Fruit fly (Drosophila melanogaster) whole organism, embryonic: ENCODE measurements around the gene CG9626.

Experiments
- Abd-B ChIP-seq: fragments of 200-800 bp; sonication (Bioruptor generic); optimal IDR thresholded peaks from 2 replicates; lab custom pipeline; 2018; ENCODE audit warnings: missing biosample characterization, mild to moderate bottlenecking, missing genetic modification characterization, moderate library complexity
- CG11247 ChIP-seq: fragments of 200-800 bp; sonication (Bioruptor generic); IDR thresholded peaks from 2 replicates; pipeline ENCODE4 v1.3.6; 2022; ENCODE audit warnings: missing biosample characterization, missing genetic modification characterization
- CG11398 ChIP-seq: fragments of 200-800 bp; sonication (Bioruptor generic); optimal IDR thresholded peaks from 2 replicates; lab custom pipeline; 2016; ENCODE audit warnings: missing biosample characterization, missing genetic modification characterization
- CG12155 ChIP-seq: fragments of 200-800 bp; sonication (Bioruptor generic); optimal IDR thresholded peaks from 3 replicates; lab custom pipeline; 2016; ENCODE audit warnings: missing biosample characterization, missing genetic modification characterization
- CG12769 ChIP-seq: fragments of 200-800 bp; sonication (Bioruptor generic); optimal IDR thresholded peaks from 2 replicates; lab custom pipeline; 2019; ENCODE audit warnings: missing biosample characterization, mild to moderate bottlenecking, missing genetic modification characterization, moderate library complexity
- CG14014 ChIP-seq: fragments of 200-800 bp; sonication (Bioruptor generic); IDR thresholded peaks from 2 replicates; pipeline ENCODE4 v1.3.6; 2022; ENCODE audit warnings: missing biosample characterization, missing genetic modification characterization
- CG15514 ChIP-seq: fragments of 200-800 bp; sonication (Bioruptor generic); optimal IDR thresholded peaks from 3 replicates; lab custom pipeline; 2017; ENCODE audit warnings: missing biosample characterization, missing genetic modification characterization, mild to moderate bottlenecking, moderate library complexity, missing genetic modification reagents
- CG18262 ChIP-seq: fragments of 200-800 bp; optimal IDR thresholded peaks from 3 replicates; lab custom pipeline; 2019; ENCODE audit warnings: missing biosample characterization, mild to moderate bottlenecking, missing genetic modification characterization, moderate library complexity
- CG3065 ChIP-seq: fragments of 200-800 bp; sonication (Bioruptor generic); optimal IDR thresholded peaks from 2 replicates; lab custom pipeline; 2016; ENCODE audit warnings: missing biosample characterization, missing genetic modification characterization
- CG32767 ChIP-seq: fragments of 200-800 bp; sonication (Bioruptor generic); IDR thresholded peaks from 2 replicates; pipeline ENCODE4 v1.3.6; 2022; ENCODE audit warnings: missing biosample characterization, missing genetic modification characterization
- CG4404 ChIP-seq: fragments of 200-800 bp; sonication (Bioruptor generic); IDR thresholded peaks from 2 replicates; pipeline ENCODE4 v1.3.6; 2022; ENCODE audit warnings: missing biosample characterization, missing genetic modification characterization
- CG6254 ChIP-seq: fragments of 200-800 bp; sonication (Bioruptor generic); optimal IDR thresholded peaks from 3 replicates; lab custom pipeline; 2017; ENCODE audit warnings: mild to moderate bottlenecking, missing biosample characterization, missing genetic modification reagents, missing genetic modification characterization
- CG9817 ChIP-seq: fragments of 200-800 bp; sonication (Bioruptor generic); optimal IDR thresholded peaks from 2 replicates; lab custom pipeline; 2018; ENCODE audit warnings: missing biosample characterization, mild to moderate bottlenecking, missing genetic modification characterization, moderate library complexity
- CG9876 ChIP-seq: fragments of 200-800 bp; sonication (Bioruptor generic); optimal IDR thresholded peaks from 2 replicates; lab custom pipeline; 2016; ENCODE audit warnings: missing biosample characterization, missing genetic modification characterization
- Camta ChIP-seq: fragments of 200-800 bp; sonication (Bioruptor generic); optimal IDR thresholded peaks from 2 replicates; lab custom pipeline; 2016; ENCODE audit warnings: missing biosample characterization, missing genetic modification characterization
- Dip3 ChIP-seq: fragments of 200-800 bp; sonication (Bioruptor generic); optimal IDR thresholded peaks from 3 replicates; lab custom pipeline; 2016; ENCODE audit warnings: missing biosample characterization, missing genetic modification characterization
- Doc2 ChIP-seq: fragments of 200-800 bp; sonication (Bioruptor generic); IDR thresholded peaks from 2 replicates; pipeline ENCODE4 v1.3.6; 2022; ENCODE audit warnings: missing biosample characterization, missing genetic modification characterization
- Fer3 ChIP-seq: fragments of 200-800 bp; sonication (Bioruptor generic); optimal IDR thresholded peaks from 2 replicates; lab custom pipeline; 2018; ENCODE audit warnings: missing biosample characterization, mild to moderate bottlenecking, missing genetic modification characterization, moderate library complexity
- Hr51 ChIP-seq, 2 experiments: fragments of 200-800 bp; sonication (Bioruptor generic); optimal IDR thresholded peaks; 2 replicates in 1 of 2; 3 replicates in 1 of 2; lab custom pipeline; 2016 to 2018; ENCODE audit warnings: missing biosample characterization in 2 of 2, missing genetic modification characterization in 2 of 2, mild to moderate bottlenecking in 1 of 2, moderate library complexity in 1 of 2
- MBD-R2 ChIP-seq: fragments of 200-800 bp; sonication (Bioruptor generic); IDR thresholded peaks from 2 replicates; pipeline ENCODE4 v1.3.6; 2022; ENCODE audit warnings: missing biosample characterization, missing genetic modification characterization
- Mad ChIP-seq: fragments of 200-800 bp; sonication (Bioruptor generic); optimal IDR thresholded peaks from 2 replicates; lab custom pipeline; 2016; ENCODE audit warnings: missing biosample characterization, missing genetic modification characterization
- Max ChIP-seq: fragments of 200-800 bp; sonication (Bioruptor generic); optimal IDR thresholded peaks from 2 replicates; lab custom pipeline; 2016; ENCODE audit warnings: missing biosample characterization, mild to moderate bottlenecking, missing genetic modification characterization
- NFAT ChIP-seq: fragments of 200-800 bp; sonication (Bioruptor generic); IDR thresholded peaks from 2 replicates; pipeline ENCODE4 v1.3.6; 2022; ENCODE audit warnings: missing biosample characterization, missing genetic modification characterization
- Neu2 ChIP-seq: fragments of 200-800 bp; sonication (Bioruptor generic); optimal IDR thresholded peaks from 3 replicates; lab custom pipeline; 2016; ENCODE audit warnings: missing biosample characterization, missing genetic modification characterization, borderline replicate concordance
- Sin3A ChIP-seq: fragments of >200 bp; optimal IDR thresholded peaks from 2 replicates; lab custom pipeline; 2018
- amos ChIP-seq: fragments of 200-800 bp; sonication (Bioruptor generic); IDR thresholded peaks from 2 replicates; pipeline ENCODE4 v1.3.6; 2022; ENCODE audit warnings: missing biosample characterization, missing genetic modification characterization; ENCODE audit not compliant: partially characterized antibody
- bowl ChIP-seq: fragments of 200-800 bp; sonication (Bioruptor generic); IDR thresholded peaks from 2 replicates; pipeline ENCODE4 v1.3.6; 2022; ENCODE audit warnings: missing biosample characterization, missing genetic modification characterization
- cwo ChIP-seq: fragments of 200-800 bp; sonication (Bioruptor generic); optimal IDR thresholded peaks from 3 replicates; lab custom pipeline; 2017; ENCODE audit warnings: missing biosample characterization, missing genetic modification characterization, mild to moderate bottlenecking, moderate library complexity, missing genetic modification reagents
- dm ChIP-seq: fragments of 200-800 bp; sonication (Bioruptor generic); optimal IDR thresholded peaks from 3 replicates; lab custom pipeline; 2016; ENCODE audit warnings: missing biosample characterization, missing genetic modification characterization
- ems ChIP-seq: fragments of 200-800 bp; sonication (Bioruptor generic); optimal IDR thresholded peaks from 3 replicates; lab custom pipeline; 2016; ENCODE audit warnings: missing biosample characterization, missing genetic modification characterization
- gcm2 ChIP-seq: fragments of 200-800 bp; sonication (Bioruptor generic); optimal IDR thresholded peaks from 2 replicates; lab custom pipeline; 2016; ENCODE audit warnings: missing biosample characterization, missing genetic modification characterization
- gfzf ChIP-seq: fragments of 200-800 bp; sonication (Bioruptor generic); optimal IDR thresholded peaks from 2 replicates; lab custom pipeline; 2016; ENCODE audit warnings: missing biosample characterization, mild to moderate bottlenecking, missing genetic modification characterization, moderate library complexity
- hb ChIP-seq: fragments of 200-800 bp; sonication (Bioruptor generic); IDR thresholded peaks from 3 replicates; pipeline ENCODE4 v1.3.6; 2022; ENCODE audit warnings: missing biosample characterization, missing genetic modification characterization; ENCODE audit not compliant: partially characterized antibody
- ken ChIP-seq: fragments of 200-800 bp; sonication (Bioruptor generic); IDR thresholded peaks from 3 replicates; pipeline ENCODE4 v1.3.6; 2022; ENCODE audit warnings: missing biosample characterization, missing genetic modification characterization
- maf-S ChIP-seq: fragments of 200-800 bp; sonication (Bioruptor generic); optimal IDR thresholded peaks from 2 replicates; lab custom pipeline; 2016; ENCODE audit warnings: missing biosample characterization, missing genetic modification characterization
- nerfin-2 ChIP-seq: fragments of 200-800 bp; sonication (Bioruptor generic); IDR thresholded peaks from 2 replicates; pipeline ENCODE4 v1.3.6; 2022; ENCODE audit warnings: missing biosample characterization, missing genetic modification characterization; ENCODE audit not compliant: partially characterized antibody
- peb ChIP-seq: fragments of 200-800 bp; sonication (Bioruptor generic); IDR thresholded peaks from 2 replicates; pipeline ENCODE4 v1.3.6; 2022; ENCODE audit warnings: missing biosample characterization, missing genetic modification characterization
- pita ChIP-seq: fragments of 200-800 bp; sonication (Bioruptor generic); optimal IDR thresholded peaks from 2 replicates; lab custom pipeline; 2017; ENCODE audit warnings: missing biosample characterization, mild to moderate bottlenecking, missing genetic modification characterization
- pzg ChIP-seq: fragments of 200-800 bp; sonication (Bioruptor generic); optimal IDR thresholded peaks from 3 replicates; lab custom pipeline; 2018; ENCODE audit warnings: missing biosample characterization, mild to moderate bottlenecking, missing genetic modification characterization, moderate library complexity
- rib ChIP-seq: fragments of 200-800 bp; sonication (Bioruptor generic); IDR thresholded peaks from 2 replicates; pipeline ENCODE4 v1.3.6; 2022; ENCODE audit warnings: missing biosample characterization, missing genetic modification characterization
- run ChIP-seq: fragments of 200-800 bp; sonication (Bioruptor generic); optimal IDR thresholded peaks from 3 replicates; lab custom pipeline; 2018; ENCODE audit warnings: missing biosample characterization, mild to moderate bottlenecking, missing genetic modification characterization
- sens-2 ChIP-seq: fragments of 200-800 bp; sonication (Bioruptor generic); IDR thresholded peaks from 2 replicates; pipeline ENCODE4 v1.3.6; 2022; ENCODE audit warnings: missing biosample characterization, missing genetic modification characterization
- sr ChIP-seq: fragments of 200-800 bp; sonication (Bioruptor generic); IDR thresholded peaks from 3 replicates; pipeline ENCODE4 v1.3.6; 2022; ENCODE audit warnings: missing biosample characterization, missing genetic modification characterization
- stc ChIP-seq: fragments of 200-800 bp; sonication (Bioruptor generic); IDR thresholded peaks from 2 replicates; pipeline ENCODE4 v1.3.6; 2022; ENCODE audit warnings: missing biosample characterization, missing genetic modification characterization
- tgo ChIP-seq: fragments of 200-800 bp; sonication (Bioruptor generic); IDR thresholded peaks from 3 replicates; pipeline ENCODE4 v1.3.6; 2022; ENCODE audit warnings: missing biosample characterization, missing genetic modification characterization
- tna ChIP-seq: fragments of 200-800 bp; sonication (Bioruptor generic); IDR thresholded peaks from 2 replicates; pipeline ENCODE4 v1.3.6; 2022; ENCODE audit warnings: missing biosample characterization, missing genetic modification characterization; ENCODE audit not compliant: partially characterized antibody
- tx ChIP-seq: fragments of 200-800 bp; sonication (Bioruptor generic); optimal IDR thresholded peaks from 2 replicates; lab custom pipeline; 2016; ENCODE audit warnings: missing biosample characterization, missing genetic modification characterization
- usp ChIP-seq: fragments of >200 bp; optimal IDR thresholded peaks from 2 replicates; lab custom pipeline; 2017; ENCODE audit warnings: missing biosample characterization, missing genetic modification characterization
- wdn ChIP-seq: fragments of 200-800 bp; sonication (Bioruptor generic); IDR thresholded peaks from 2 replicates; pipeline ENCODE4 v1.3.6; 2022; ENCODE audit warnings: missing biosample characterization, missing genetic modification characterization
- zf30C ChIP-seq: fragments of 200-800 bp; sonication (Bioruptor generic); optimal IDR thresholded peaks from 3 replicates; lab custom pipeline; 2018; ENCODE audit warnings: missing biosample characterization, mild to moderate bottlenecking, missing genetic modification characterization

CG9626 gene

dm6 chr3R:8349449-8350115 lies 48.8 kb upstream of the CG9626 start, which contains the start of gene Atg13 (continued):
- TF ChIP-seq CG9876 (GFP tag; lab: Kevin White, UChicago) (no peak), hb (GFP tag; lab: Robert Waterston, UW) (peak; percentile 56), dm (GFP tag; lab: Kevin White, UChicago) (no peak), pita (GFP tag; lab: Kevin White, UChicago) (no peak), Fer3 (no peak), CG9817 (tag; lab: Kevin White, UChicago) (peak; percentile 49), Max (no peak), tx (GFP tag; lab: Kevin White, UChicago) (no peak), CG15514 (GFP tag; lab: Kevin White, UChicago) (peak; percentile 44), NFAT (GFP tag; lab: Robert Waterston, UW) (peak; percentile 51; the same call in 1 of the 2 replicates), CG6254 (GFP tag; lab: Kevin White, UChicago) (no peak), CG32767 (GFP tag; lab: Robert Waterston, UW) (no peak), wdn (GFP tag; lab: Robert Waterston, UW) (no peak), Neu2 (GFP tag; lab: Kevin White, UChicago) (no peak), stc (GFP tag; lab: Robert Waterston, UW) (no peak), nerfin-2 (peak; percentile 58), amos (GFP tag; lab: Robert Waterston, UW) (peak; percentile 90; the same call in 1 of the 2 replicates), rib (GFP tag; lab: Robert Waterston, UW) (no peak), zf30C (no peak), Camta (peak; percentile 5), tna (GFP tag; lab: Robert Waterston, UW) (peak; percentile 76), CG18262 (tag; lab: Kevin White, UChicago) (peak; percentile 30), CG12769 (tag; lab: Kevin White, UChicago) (no peak), CG14014 (GFP tag; lab: Robert Waterston, UW) (no peak), Abd-B (GFP tag; lab: Kevin White, UChicago) (peak; percentile 54), ken (GFP tag; lab: Robert Waterston, UW) (no peak), gcm2 (GFP tag; lab: Kevin White, UChicago) (no peak), Doc2 (GFP tag; lab: Robert Waterston, UW) (no peak), peb (GFP tag; lab: Robert Waterston, UW) (no peak), maf-S (GFP tag; lab: Kevin White, UChicago) (no peak), CG11398 (GFP tag; lab: Kevin White, UChicago) (no peak), ems (no peak), sens-2 (GFP tag; lab: Robert Waterston, UW) (no peak), usp (no peak), CG3065 (peak; percentile 0), Dip3 (GFP tag; lab: Kevin White, UChicago) (no peak), pzg (GFP tag; lab: Kevin White, UChicago) (peak; percentile 46), sr (GFP tag; lab: Robert Waterston, UW) (no peak), bowl (GFP tag; lab: Robert Waterston, UW) (no peak), gfzf (GFP tag; lab: Kevin White, UChicago) (no peak), CG11247 (GFP tag; lab: Robert Waterston, UW) (no peak), Sin3A (lab: Kevin White, UChicago) (peak; percentile 92), run (tag; lab: Kevin White, UChicago) (no peak), Hr51 (GFP tag; optimal IDR thresholded peaks at IDR 0.05; lab: Kevin White, UChicago) (no peak), tgo (GFP tag; lab: Robert Waterston, UW) (no peak; the same call in 2 of the 3 replicates), cwo (GFP tag; lab: Kevin White, UChicago) (no peak), Mad (peak; percentile 30), MBD-R2 (GFP tag; lab: Robert Waterston, UW) (peak; percentile 27; the same call in 1 of the 2 replicates), CG12155 (GFP tag; lab: Kevin White, UChicago) (peak; percentile 20), CG4404 (GFP tag; lab: Robert Waterston, UW) (no peak)
